Worm (Caenorhabditis elegans) whole organism, mixed stage, embryonic: ENCODE measurements around the gene K12H6.8.

Source experiments
- bed-3 ChIP-seq: fragments of 200-800 bp; sonication (Bioruptor generic); optimal IDR thresholded peaks from 3 replicates; lab custom pipeline; 2018; ENCODE audit warnings: mild to moderate bottlenecking, missing genetic modification characterization, moderate library complexity, missing compliant biosample characterization
- blmp-1 ChIP-seq: fragments of 150-350 bp; optimal IDR thresholded peaks from 2 replicates; lab custom pipeline; 2014; ENCODE audit warnings: missing biosample characterization, missing genetic modification characterization
- ces-1 ChIP-seq: fragments of 150-350 bp; optimal IDR thresholded peaks from 2 replicates; lab custom pipeline; 2014; ENCODE audit warnings: missing biosample characterization, missing genetic modification reagents, missing genetic modification characterization
- elt-3 ChIP-seq: fragments of 150-350 bp; optimal IDR thresholded peaks from 2 replicates; lab custom pipeline; 2014; ENCODE audit warnings: missing biosample characterization, missing genetic modification characterization
- lsy-2 ChIP-seq: fragments of 150-350 bp; optimal IDR thresholded peaks from 2 replicates; lab custom pipeline; 2014; ENCODE audit warnings: missing biosample characterization, missing genetic modification characterization
- mab-5 ChIP-seq: fragments of 150-350 bp; optimal IDR thresholded peaks from 2 replicates; lab custom pipeline; 2014; ENCODE audit warnings: missing biosample characterization, missing genetic modification characterization
- mls-2 ChIP-seq: sonication (generic microtip); optimal IDR thresholded peaks from 2 replicates; lab custom pipeline; 2016; ENCODE audit warnings: mild to moderate bottlenecking, missing genetic modification characterization, moderate library complexity, missing compliant biosample characterization
- nhr-237 ChIP-seq: fragments of 150-350 bp; optimal IDR thresholded peaks from 2 replicates; lab custom pipeline; 2014; ENCODE audit warnings: missing biosample characterization, missing genetic modification characterization
- nhr-28 ChIP-seq: fragments of 150-350 bp; optimal IDR thresholded peaks from 2 replicates; lab custom pipeline; 2014; ENCODE audit warnings: missing biosample characterization, missing genetic modification characterization
- sem-2 ChIP-seq: fragments of 200-800 bp; sonication (Bioruptor generic); optimal IDR thresholded peaks from 2 replicates; lab custom pipeline; 2018; ENCODE audit warnings: mild to moderate bottlenecking, missing genetic modification characterization, missing compliant biosample characterization
- sptf-1 ChIP-seq: sonication (generic microtip); optimal IDR thresholded peaks from 2 replicates; lab custom pipeline; 2017; ENCODE audit warnings: mild to moderate bottlenecking, missing genetic modification characterization, moderate library complexity, missing compliant biosample characterization
- unc-39 ChIP-seq: fragments of 150-350 bp; optimal IDR thresholded peaks from 2 replicates; lab custom pipeline; 2014; ENCODE audit warnings: missing biosample characterization, missing genetic modification characterization
- unc-62 ChIP-seq: fragments of 150-350 bp; optimal IDR thresholded peaks from 2 replicates; lab custom pipeline; 2014; ENCODE audit warnings: missing biosample characterization, missing genetic modification reagents, missing genetic modification characterization
- ztf-11 ChIP-seq: fragments of 150-350 bp; optimal IDR thresholded peaks from 2 replicates; lab custom pipeline; 2014; ENCODE audit warnings: missing biosample characterization, missing genetic modification characterization

- TF ChIP-seq blmp-1, result no peak
- no peak for TF ChIP-seq bed-3 (GFP tag; lab: Kevin White, UChicago)
- no peak for TF ChIP-seq ztf-11 (tag; lab: Kevin White, UChicago)
- TF ChIP-seq elt-3 (tag; lab: Kevin White, UChicago), result no peak
- TF ChIP-seq nhr-28 (tag; lab: Kevin White, UChicago), result no peak
- TF ChIP-seq unc-62 (GFP tag; lab: Kevin White, UChicago), result no peak
- no peak for TF ChIP-seq sptf-1 (tag; lab: Kevin White, UChicago)
- TF ChIP-seq sem-2 (GFP tag; lab: Kevin White, UChicago), result no peak
- no peak for TF ChIP-seq mls-2 (tag; lab: Kevin White, UChicago)
- TF ChIP-seq lsy-2, result no peak
- TF ChIP-seq ces-1, result no peak
- TF ChIP-seq mab-5 (tag; lab: Kevin White, UChicago), result no peak
- no peak for TF ChIP-seq nhr-237 (tag; lab: Kevin White, UChicago)
- no peak for TF ChIP-seq unc-39 (tag; lab: Kevin White, UChicago)
Observed at ce11 chrII:2785787-2786186, 41.9 kb upstream of the K12H6.8 start.
